Fruit fly (Drosophila melanogaster) S2 (cell line): ENCODE data around the gene Bili.

Experiments
- CG8478 ChIP-seq: fragments of >200 bp; optimal IDR thresholded peaks from 2 replicates; lab custom pipeline; 2018
- CTCF ChIP-seq, 2 experiments: fragments of >200 bp; optimal IDR thresholded peaks; 2 replicates each; lab custom pipeline; 2018

dm6 chr3R:25167407-25168191, 36.5 kb downstream of the Bili start:
- TF ChIP-seq CTCF (optimal IDR thresholded peaks at IDR 0.05; lab: Kevin White, UChicago) (no peak), CG8478 (lab: Kevin White, UChicago) (no peak)
